Worm (Caenorhabditis elegans) whole organism, young adult: ENCODE results near the gene C17H12.3.

Source experiments
- F33H1.4 ChIP-seq: fragments of 200-800 bp; sonication (Bioruptor generic); IDR thresholded peaks from 2 replicates; pipeline ENCODE4 v1.3.6; 2022; ENCODE audit warnings: missing genetic modification reagents, missing genetic modification characterization, missing compliant biosample characterization
- attf-5 ChIP-seq: fragments of 200-800 bp; sonication (Bioruptor generic); optimal IDR thresholded peaks from 2 replicates; lab custom pipeline; 2018; ENCODE audit warnings: mild to moderate bottlenecking, missing genetic modification characterization, missing compliant biosample characterization
- cebp-1 ChIP-seq, 2 experiments: fragments of 200-800 bp in 1 of 2; sonication (Bioruptor generic) in 1 of 2; sonication (generic microtip) in 1 of 2; IDR thresholded peaks in 1 of 2; optimal IDR thresholded peaks in 1 of 2; 2 replicates each; pipeline versions ENCODE4 v1.3.6 to Lab custom; 2017 to 2022; ENCODE audit warnings: missing compliant biosample characterization in 2 of 2, missing genetic modification characterization in 2 of 2, mild to moderate bottlenecking in 1 of 2, missing genetic modification reagents in 1 of 2, moderate library complexity in 1 of 2
- nhr-90 ChIP-seq: sonication (generic microtip); optimal IDR thresholded peaks from 2 replicates; lab custom pipeline; 2016; ENCODE audit warnings: missing genotype, mild to moderate bottlenecking, missing genetic modification characterization, missing compliant biosample characterization
- snpc-4 ChIP-seq, 5 experiments: fragments of 150-350 bp in 1 of 5; sonication (generic microtip) in 4 of 5; optimal IDR thresholded peaks; 2 replicates each; lab custom pipeline; 2014 to 2018; ENCODE audit warnings: missing genetic modification characterization in 5 of 5, missing biosample characterization in 3 of 5, antibody characterized with exemption in 2 of 5, mild to moderate bottlenecking in 2 of 5, missing compliant biosample characterization in 2 of 5, missing genotype in 2 of 5, moderate library complexity in 2 of 5, missing genetic modification reagents in 1 of 5

ce11 chrIV:6811808-6812207, 16.4 kb upstream of the C17H12.3 start, which contains the start of gene ceh-48:
- TF ChIP-seq cebp-1 (GFP tag; IDR thresholded peaks at IDR 0.05; lab: Robert Waterston, UW): no peak
- no peak for TF ChIP-seq cebp-1 (tag; optimal IDR thresholded peaks at IDR 0.05; lab: Kevin White, UChicago)
- no peak for TF ChIP-seq F33H1.4 (GFP tag; lab: Robert Waterston, UW)
- no peak for TF ChIP-seq nhr-90 (tag; lab: Kevin White, UChicago)
- no peak for TF ChIP-seq snpc-4 (GFP tag; optimal IDR thresholded peaks at IDR 0.05; lab: Kevin White, UChicago)
- no peak for TF ChIP-seq snpc-4 (tag; optimal IDR thresholded peaks at IDR 0.05; lab: Kevin White, UChicago)
- TF ChIP-seq attf-5 (GFP tag; lab: Kevin White, UChicago): no peak
